Fruit fly (Drosophila melanogaster) whole organism, prepupa: ENCODE measurements around the gene CG6118.

ENCODE experiments used
- CG10631 ChIP-seq: fragments of 200-800 bp; sonication (Bioruptor generic); optimal IDR thresholded peaks from 2 replicates; lab custom pipeline; 2016; ENCODE audit warnings: missing biosample characterization, missing genetic modification characterization
- CG10669 ChIP-seq: fragments of 200-800 bp; sonication (Bioruptor generic); optimal IDR thresholded peaks from 3 replicates; lab custom pipeline; 2018; ENCODE audit warnings: missing biosample characterization, mild to moderate bottlenecking, missing genetic modification characterization, moderate library complexity
- CG11294 ChIP-seq: fragments of 200-800 bp; sonication (Bioruptor generic); IDR thresholded peaks from 2 replicates; pipeline ENCODE4 v1.3.6; 2022; ENCODE audit warnings: missing biosample characterization, missing genetic modification characterization
- CG15336 ChIP-seq: fragments of 200-800 bp; sonication (Bioruptor generic); IDR thresholded peaks from 2 replicates; pipeline ENCODE4 v1.3.6; 2022; ENCODE audit warnings: missing biosample characterization, missing genetic modification characterization
- CG1621 ChIP-seq: fragments of 200-800 bp; sonication (Bioruptor generic); optimal IDR thresholded peaks from 3 replicates; lab custom pipeline; 2018; ENCODE audit warnings: missing biosample characterization, mild to moderate bottlenecking, missing genetic modification characterization
- CG3032 ChIP-seq: fragments of 200-800 bp; optimal IDR thresholded peaks from 2 replicates; lab custom pipeline; 2019; ENCODE audit warnings: missing biosample characterization, mild to moderate bottlenecking, missing genetic modification characterization, moderate library complexity
- CG34406 ChIP-seq: fragments of 200-800 bp; sonication (Bioruptor generic); optimal IDR thresholded peaks from 3 replicates; lab custom pipeline; 2016; ENCODE audit warnings: missing biosample characterization, missing genetic modification characterization
- CG3919 ChIP-seq: fragments of 200-800 bp; sonication (Bioruptor generic); optimal IDR thresholded peaks from 3 replicates; lab custom pipeline; 2016; ENCODE audit warnings: missing biosample characterization, missing genetic modification characterization
- CG4318 ChIP-seq: fragments of 200-800 bp; sonication (Bioruptor generic); optimal IDR thresholded peaks from 3 replicates; lab custom pipeline; 2017; ENCODE audit warnings: missing biosample characterization, mild to moderate bottlenecking, missing genetic modification characterization
- CG6163 ChIP-seq: fragments of 200-800 bp; sonication (Bioruptor generic); IDR thresholded peaks from 3 replicates; pipeline ENCODE4 v1.3.6; 2022; ENCODE audit warnings: missing biosample characterization, missing genetic modification characterization
- CG6792 ChIP-seq: fragments of 200-800 bp; sonication (Bioruptor generic); optimal IDR thresholded peaks from 3 replicates; lab custom pipeline; 2016; ENCODE audit warnings: missing biosample characterization, missing genetic modification characterization
- CG7368 ChIP-seq: fragments of 200-800 bp; sonication (Bioruptor generic); optimal IDR thresholded peaks from 3 replicates; lab custom pipeline; 2016; ENCODE audit warnings: missing biosample characterization, missing genetic modification characterization
- CG8319 ChIP-seq: fragments of 200-800 bp; sonication (Bioruptor generic); optimal IDR thresholded peaks from 3 replicates; lab custom pipeline; 2016; ENCODE audit warnings: missing biosample characterization, missing genetic modification characterization
- CG8632 ChIP-seq: fragments of 200-800 bp; sonication (Bioruptor generic); optimal IDR thresholded peaks from 3 replicates; lab custom pipeline; 2016; ENCODE audit warnings: missing biosample characterization, missing genetic modification characterization
- Eip75B ChIP-seq: fragments of 200-800 bp; sonication (Bioruptor generic); optimal IDR thresholded peaks from 3 replicates; lab custom pipeline; 2016; ENCODE audit warnings: missing biosample characterization, missing genetic modification characterization
- Eip78C ChIP-seq: fragments of 200-800 bp; sonication (Bioruptor generic); peaks from one replicate; lab custom pipeline; 2016; ENCODE audit warnings: missing biosample characterization, missing genetic modification characterization
- Ets21C ChIP-seq: fragments of 200-800 bp; sonication (Bioruptor generic); optimal IDR thresholded peaks from 3 replicates; lab custom pipeline; 2016; ENCODE audit warnings: missing biosample characterization, missing genetic modification characterization
- Ets96B ChIP-seq: fragments of 200-800 bp; optimal IDR thresholded peaks from 2 replicates; lab custom pipeline; 2019; ENCODE audit warnings: missing biosample characterization, mild to moderate bottlenecking, missing genetic modification characterization, moderate library complexity
- Gug ChIP-seq: fragments of 200-800 bp; sonication (Bioruptor generic); IDR thresholded peaks from 2 replicates; pipeline ENCODE4 v1.3.6; 2022; ENCODE audit warnings: missing biosample characterization, missing genetic modification characterization
- Hr38 ChIP-seq: sonication (Bioruptor generic); optimal IDR thresholded peaks from 2 replicates; lab custom pipeline; 2016; ENCODE audit warnings: missing biosample characterization, missing genetic modification characterization
- Hr39 ChIP-seq: fragments of 200-800 bp; sonication (Bioruptor generic); optimal IDR thresholded peaks from 2 replicates; lab custom pipeline; 2016; ENCODE audit warnings: missing biosample characterization, missing genetic modification characterization
- Hr4 ChIP-seq: fragments of 200-800 bp; sonication (Bioruptor generic); optimal IDR thresholded peaks from 3 replicates; lab custom pipeline; 2016; ENCODE audit warnings: missing biosample characterization, missing genetic modification characterization
- Lpt ChIP-seq: fragments of 200-800 bp; sonication (Bioruptor generic); optimal IDR thresholded peaks from 3 replicates; lab custom pipeline; 2016; ENCODE audit warnings: missing biosample characterization, missing genetic modification characterization
- OdsH ChIP-seq: fragments of 200-800 bp; sonication (Bioruptor generic); optimal IDR thresholded peaks from 3 replicates; lab custom pipeline; 2016; ENCODE audit warnings: missing biosample characterization, missing genetic modification characterization
- Smox ChIP-seq: fragments of 200-800 bp; sonication (Bioruptor generic); optimal IDR thresholded peaks from 3 replicates; lab custom pipeline; 2016; ENCODE audit warnings: missing biosample characterization, missing genetic modification characterization
- Sox102F ChIP-seq: fragments of 200-800 bp; sonication (Bioruptor generic); optimal IDR thresholded peaks from 2 replicates; lab custom pipeline; 2016; ENCODE audit warnings: missing biosample characterization, mild to moderate bottlenecking, missing genetic modification characterization
- Sox14 ChIP-seq: fragments of 200-800 bp; sonication (Bioruptor generic); optimal IDR thresholded peaks from 3 replicates; lab custom pipeline; 2016; ENCODE audit warnings: missing biosample characterization, missing genetic modification characterization
- acj6 ChIP-seq: fragments of 200-800 bp; sonication (Bioruptor generic); optimal IDR thresholded peaks from 3 replicates; lab custom pipeline; 2016; ENCODE audit warnings: missing biosample characterization, missing genetic modification characterization
- cyc ChIP-seq: fragments of 200-800 bp; sonication (Bioruptor generic); optimal IDR thresholded peaks from 3 replicates; lab custom pipeline; 2016; ENCODE audit warnings: missing biosample characterization, missing genetic modification characterization
- dac ChIP-seq: fragments of 200-800 bp; sonication (Bioruptor generic); optimal IDR thresholded peaks from 2 replicates; lab custom pipeline; 2017; ENCODE audit warnings: missing biosample characterization, mild to moderate bottlenecking, missing genetic modification characterization
- dsx ChIP-seq: fragments of 200-800 bp; optimal IDR thresholded peaks from 3 replicates; lab custom pipeline; 2019; ENCODE audit warnings: missing biosample characterization, mild to moderate bottlenecking, missing genetic modification characterization, moderate library complexity; ENCODE audit not compliant: poor library complexity, severe bottlenecking
- eg ChIP-seq: fragments of 200-800 bp; sonication (Bioruptor generic); IDR thresholded peaks from 3 replicates; pipeline ENCODE4 v1.3.6; 2022; ENCODE audit warnings: missing biosample characterization, missing genetic modification characterization
- esn ChIP-seq: fragments of 200-800 bp; sonication (Bioruptor generic); optimal IDR thresholded peaks from 2 replicates; lab custom pipeline; 2016; ENCODE audit warnings: missing biosample characterization, mild to moderate bottlenecking, missing genetic modification characterization, moderate library complexity
- fd59A ChIP-seq: fragments of 200-800 bp; sonication (Bioruptor generic); optimal IDR thresholded peaks from 2 replicates; lab custom pipeline; 2017; ENCODE audit warnings: missing biosample characterization, mild to moderate bottlenecking, missing genetic modification characterization, missing genetic modification reagents
- fd85E ChIP-seq: fragments of 200-800 bp; sonication (Bioruptor generic); optimal IDR thresholded peaks from 3 replicates; lab custom pipeline; 2016; ENCODE audit warnings: missing biosample characterization, missing genetic modification characterization
- fkh ChIP-seq: fragments of 200-800 bp; sonication (Bioruptor generic); optimal IDR thresholded peaks from 3 replicates; lab custom pipeline; 2017; ENCODE audit warnings: missing biosample characterization, mild to moderate bottlenecking, missing genetic modification characterization, moderate library complexity
- lz ChIP-seq: fragments of 200-800 bp; sonication (Bioruptor generic); optimal IDR thresholded peaks from 3 replicates; lab custom pipeline; 2016; ENCODE audit warnings: missing biosample characterization, missing genetic modification characterization
- spab ChIP-seq: fragments of 200-800 bp; sonication (Bioruptor generic); optimal IDR thresholded peaks from 2 replicates; lab custom pipeline; 2017; ENCODE audit warnings: missing biosample characterization, mild to moderate bottlenecking, missing genetic modification characterization, missing genetic modification reagents
- svp ChIP-seq: fragments of 200-800 bp; sonication (Bioruptor generic); peaks from one replicate; lab custom pipeline; 2016; ENCODE audit warnings: missing biosample characterization, missing genetic modification characterization
- topi ChIP-seq: fragments of 200-800 bp; sonication (Bioruptor generic); optimal IDR thresholded peaks from 3 replicates; lab custom pipeline; 2016; ENCODE audit warnings: missing biosample characterization, missing genetic modification characterization
- vri ChIP-seq: fragments of 200-800 bp; sonication (Bioruptor generic); optimal IDR thresholded peaks from 3 replicates; lab custom pipeline; 2016; ENCODE audit warnings: missing biosample characterization, mild to moderate bottlenecking, missing genetic modification characterization

Gene CG6118

dm6 chr3R:15448657-15449056 is 14.1 kb upstream of the CG6118 start:
- TF ChIP-seq dac (no peak), svp (GFP tag; lab: Kevin White, UChicago) (peak; percentile 31)

DNA sequence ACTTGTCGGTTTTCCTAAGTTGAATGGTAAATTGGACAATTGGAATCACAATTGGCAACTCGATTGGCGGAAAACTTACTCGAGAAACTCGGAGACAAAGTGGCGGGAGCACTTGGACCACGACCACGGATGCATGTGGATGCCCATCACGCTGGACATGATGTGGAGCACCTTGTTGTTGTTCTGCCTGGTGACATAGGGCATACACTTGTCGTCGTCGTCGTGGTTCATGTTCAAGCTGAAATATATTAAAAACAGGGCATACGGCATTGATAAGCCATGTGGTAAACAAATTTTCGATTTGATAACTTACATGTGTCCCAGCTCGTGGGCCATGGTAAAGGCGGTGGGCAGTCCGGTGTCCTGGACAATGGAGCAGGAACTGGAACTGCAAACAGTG is 13.3 kb upstream of the CG6118 start:
- TF ChIP-seq Ets96B (tag; lab: Kevin White, UChicago) (no peak), svp (GFP tag; lab: Kevin White, UChicago) (peak; percentile 93)

DNA sequence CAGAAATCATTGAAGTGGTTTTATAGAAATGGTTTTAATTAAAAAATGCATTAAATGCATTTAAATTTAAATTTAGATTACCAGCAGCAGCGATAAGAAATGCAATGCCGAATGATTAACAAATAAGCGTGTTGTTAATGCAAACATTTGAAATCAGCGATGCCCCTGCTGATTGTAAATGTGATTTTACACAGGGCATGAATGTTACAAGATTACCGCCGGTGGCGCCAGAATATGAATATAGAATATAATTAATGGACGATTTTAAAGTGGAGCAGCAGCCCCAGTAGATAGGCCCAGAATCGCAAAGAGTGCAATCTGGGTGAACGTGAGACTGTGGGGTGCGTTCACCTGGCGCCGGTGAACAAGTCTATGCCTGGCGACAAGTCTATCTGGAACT is 11.6 kb upstream of the CG6118 start:
- TF ChIP-seq svp (GFP tag; lab: Kevin White, UChicago) (peak; percentile 95), Sox102F (GFP tag; lab: Kevin White, UChicago) (no peak), CG3919 (no peak)

- TF ChIP-seq CG7368 (GFP tag; lab: Kevin White, UChicago) (no peak), fkh (GFP tag; lab: Kevin White, UChicago) (no peak), CG3032 (tag; lab: Kevin White, UChicago) (no peak), CG3919 (no peak), CG6792 (no peak), CG4318 (GFP tag; lab: Kevin White, UChicago) (no peak), Ets21C (GFP tag; lab: Kevin White, UChicago) (no peak), svp (GFP tag; lab: Kevin White, UChicago) (no peak), acj6 (GFP tag; lab: Kevin White, UChicago) (no peak), CG10669 (no peak), Hr38 (GFP tag; lab: Kevin White, UChicago) (no peak), cyc (no peak), vri (no peak), CG8632 (no peak), Hr39 (GFP tag; lab: Kevin White, UChicago) (no peak)
Measured at dm6 chr3R:15439669-15440068, 5.1 kb upstream of the CG6118 start, which contains the start of gene Act88F. Gene Act88F (plus strand): TSS chr3R:15439969.

- TF ChIP-seq Gug (GFP tag; lab: Robert Waterston, UW) (no peak), topi (GFP tag; lab: Kevin White, UChicago) (no peak), cyc (no peak), CG10631 (GFP tag; lab: Kevin White, UChicago) (no peak), spab (no peak), dsx (GFP tag; lab: Kevin White, UChicago) (no peak), CG10669 (no peak), Sox14 (GFP tag; lab: Kevin White, UChicago) (no peak), esn (peak; percentile 7), acj6 (GFP tag; lab: Kevin White, UChicago) (no peak), CG15336 (peak; percentile 23; the same call in 1 of the 2 replicates), Lpt (no peak), CG11294 (GFP tag; lab: Robert Waterston, UW) (peak; percentile 11; the same call in 1 of the 2 replicates), CG8319 (GFP tag; lab: Kevin White, UChicago) (no peak), CG6163 (0 out of 3 replicates have a peak, but pooled peaks have one; percentile 39), Eip75B (peak; percentile 60), Hr4 (no peak), CG3919 (peak; percentile 12), CG34406 (no peak), eg (GFP tag; lab: Robert Waterston, UW) (0 out of 3 replicates have a peak, but pooled peaks have one; percentile 51), dac (no peak), OdsH (GFP tag; lab: Kevin White, UChicago) (no peak), lz (GFP tag; lab: Kevin White, UChicago) (no peak), Eip78C (GFP tag; lab: Kevin White, UChicago) (peak; percentile 66), fd85E (GFP tag; lab: Kevin White, UChicago) (no peak), vri (no peak), CG1621 (no peak), CG6792 (no peak), CG7368 (GFP tag; lab: Kevin White, UChicago) (no peak), Ets21C (GFP tag; lab: Kevin White, UChicago) (no peak), CG8632 (no peak), fd59A (GFP tag; lab: Kevin White, UChicago) (no peak), Smox (GFP tag; lab: Kevin White, UChicago) (no peak)
Measured at dm6 chr3R:15437458-15438414, 3.2 kb upstream of the CG6118 start.
